Fruit fly (Drosophila melanogaster) whole organism, embryonic: ENCODE results near the gene UK114.

Experiments used
- Abd-B ChIP-seq: fragments of 200-800 bp; sonication (Bioruptor generic); optimal IDR thresholded peaks from 2 replicates; lab custom pipeline; 2018; ENCODE audit warnings: missing biosample characterization, mild to moderate bottlenecking, missing genetic modification characterization, moderate library complexity
- Antp ChIP-seq: fragments of 200-800 bp; sonication (Bioruptor generic); optimal IDR thresholded peaks from 3 replicates; lab custom pipeline; 2016; ENCODE audit warnings: missing biosample characterization, missing genetic modification characterization
- Atf-2 ChIP-seq: fragments of 200-800 bp; sonication (Bioruptor generic); optimal IDR thresholded peaks from 2 replicates; lab custom pipeline; 2016; ENCODE audit warnings: missing biosample characterization, missing genetic modification characterization
- CG10209 ChIP-seq: fragments of 200-800 bp; sonication (Bioruptor generic); optimal IDR thresholded peaks from 3 replicates; lab custom pipeline; 2017; ENCODE audit warnings: missing biosample characterization, mild to moderate bottlenecking, missing genetic modification characterization, missing genetic modification reagents
- CG10431 ChIP-seq: fragments of 200-800 bp; sonication (Bioruptor generic); optimal IDR thresholded peaks from 3 replicates; lab custom pipeline; 2018; ENCODE audit warnings: missing biosample characterization, mild to moderate bottlenecking, missing genetic modification characterization
- CG13296 ChIP-seq: fragments of 200-800 bp; sonication (Bioruptor generic); optimal IDR thresholded peaks from 3 replicates; lab custom pipeline; 2018; ENCODE audit warnings: missing biosample characterization, mild to moderate bottlenecking, missing genetic modification characterization
- CG14860 ChIP-seq: fragments of 200-800 bp; sonication (Bioruptor generic); IDR thresholded peaks from 3 replicates; pipeline ENCODE4 v1.3.6; 2022; ENCODE audit warnings: missing biosample characterization, missing genetic modification characterization; ENCODE audit not compliant: partially characterized antibody
- CG16813 ChIP-seq: fragments of 200-800 bp; sonication (Bioruptor generic); IDR thresholded peaks from 3 replicates; pipeline ENCODE4 v1.3.6; 2022; ENCODE audit warnings: missing biosample characterization, missing genetic modification characterization; ENCODE audit not compliant: partially characterized antibody
- CG2129 ChIP-seq: fragments of 200-800 bp; sonication (Bioruptor generic); IDR thresholded peaks from 2 replicates; pipeline ENCODE4 v1.3.6; 2022; ENCODE audit warnings: missing biosample characterization, missing genetic modification characterization; ENCODE audit not compliant: partially characterized antibody
- CG3995 ChIP-seq: fragments of 200-800 bp; sonication (Bioruptor generic); optimal IDR thresholded peaks from 3 replicates; lab custom pipeline; 2016; ENCODE audit warnings: missing biosample characterization, missing genetic modification characterization
- CG4820 ChIP-seq: fragments of 200-800 bp; sonication (Bioruptor generic); optimal IDR thresholded peaks from 3 replicates; lab custom pipeline; 2016; ENCODE audit warnings: missing biosample characterization, missing genetic modification characterization
- CG6791 ChIP-seq: fragments of 200-800 bp; sonication (Bioruptor generic); IDR thresholded peaks from 3 replicates; pipeline ENCODE4 v1.3.6; 2022; ENCODE audit warnings: missing biosample characterization, missing genetic modification characterization; ENCODE audit not compliant: partially characterized antibody
- CG7745 ChIP-seq: fragments of 200-800 bp; sonication (Bioruptor generic); optimal IDR thresholded peaks from 2 replicates; lab custom pipeline; 2018; ENCODE audit warnings: missing biosample characterization, mild to moderate bottlenecking, missing genetic modification characterization, moderate library complexity
- CG8281 ChIP-seq: fragments of 200-800 bp; sonication (Bioruptor generic); optimal IDR thresholded peaks from 2 replicates; lab custom pipeline; 2018; ENCODE audit warnings: missing biosample characterization, mild to moderate bottlenecking, missing genetic modification characterization, moderate library complexity
- CG8924 ChIP-seq: fragments of 200-800 bp; optimal IDR thresholded peaks from 3 replicates; lab custom pipeline; 2019; ENCODE audit warnings: missing biosample characterization, mild to moderate bottlenecking, missing genetic modification characterization, moderate library complexity
- CG9609 ChIP-seq: fragments of 200-800 bp; sonication (Bioruptor generic); optimal IDR thresholded peaks from 3 replicates; lab custom pipeline; 2016; ENCODE audit warnings: missing biosample characterization, missing genetic modification characterization
- CTCF ChIP-seq: fragments of 200-800 bp; sonication (Bioruptor generic); optimal IDR thresholded peaks from 2 replicates; lab custom pipeline; 2017; ENCODE audit warnings: missing biosample characterization, mild to moderate bottlenecking, missing genetic modification characterization, moderate library complexity
- CkIIα-i1 ChIP-seq: fragments of 200-800 bp; sonication (Bioruptor generic); IDR thresholded peaks from 2 replicates; pipeline ENCODE4 v1.3.6; 2022; ENCODE audit warnings: missing biosample characterization, missing genetic modification characterization
- HLH4C ChIP-seq: fragments of 200-800 bp; sonication (Bioruptor generic); IDR thresholded peaks from 3 replicates; pipeline ENCODE4 v1.3.6; 2022; ENCODE audit warnings: missing biosample characterization, missing genetic modification characterization; ENCODE audit not compliant: partially characterized antibody
- HLHmδ ChIP-seq: fragments of 200-800 bp; sonication (Bioruptor generic); optimal IDR thresholded peaks from 2 replicates; lab custom pipeline; 2018; ENCODE audit warnings: missing biosample characterization, mild to moderate bottlenecking, missing genetic modification characterization, moderate library complexity
- Hr51 ChIP-seq, 2 experiments: fragments of 200-800 bp; sonication (Bioruptor generic); optimal IDR thresholded peaks; 2 replicates in 1 of 2; 3 replicates in 1 of 2; lab custom pipeline; 2016 to 2018; ENCODE audit warnings: missing biosample characterization in 2 of 2, missing genetic modification characterization in 2 of 2, mild to moderate bottlenecking in 1 of 2, moderate library complexity in 1 of 2
- Hr78 ChIP-seq, 2 experiments: fragments of 200-800 bp in 1 of 2; fragments of >200 bp in 1 of 2; sonication (Bioruptor generic) in 1 of 2; optimal IDR thresholded peaks; 2 replicates each; lab custom pipeline; 2017 to 2019; ENCODE audit warnings: missing biosample characterization in 2 of 2, missing genetic modification characterization in 2 of 2, mild to moderate bottlenecking in 1 of 2, moderate library complexity in 1 of 2
- MTF-1 ChIP-seq: fragments of 200-800 bp; sonication (Bioruptor generic); optimal IDR thresholded peaks from 2 replicates; lab custom pipeline; 2018; ENCODE audit warnings: missing biosample characterization, mild to moderate bottlenecking, missing genetic modification characterization, borderline replicate concordance
- Meics ChIP-seq: fragments of 200-800 bp; sonication (Bioruptor generic); optimal IDR thresholded peaks from 2 replicates; lab custom pipeline; 2017; ENCODE audit warnings: missing biosample characterization, mild to moderate bottlenecking, missing genetic modification characterization
- Neu2 ChIP-seq: fragments of 200-800 bp; sonication (Bioruptor generic); optimal IDR thresholded peaks from 3 replicates; lab custom pipeline; 2016; ENCODE audit warnings: missing biosample characterization, missing genetic modification characterization, borderline replicate concordance
- Nf-YB ChIP-seq: fragments of 200-800 bp; sonication (Bioruptor generic); optimal IDR thresholded peaks from 3 replicates; lab custom pipeline; 2019; ENCODE audit warnings: missing biosample characterization, mild to moderate bottlenecking, missing genetic modification characterization, moderate library complexity
- Spps ChIP-seq: fragments of 200-800 bp; sonication (Bioruptor generic); optimal IDR thresholded peaks from 2 replicates; lab custom pipeline; 2018; ENCODE audit warnings: missing biosample characterization, mild to moderate bottlenecking, missing genetic modification characterization
- ap ChIP-seq: fragments of 200-800 bp; sonication (Bioruptor generic); IDR thresholded peaks from 2 replicates; pipeline ENCODE4 v1.3.6; 2022; ENCODE audit warnings: missing biosample characterization, missing genetic modification characterization
- bbx ChIP-seq: fragments of 200-800 bp; sonication (Bioruptor generic); IDR thresholded peaks from 2 replicates; pipeline ENCODE4 v1.3.6; 2022; ENCODE audit warnings: missing biosample characterization, missing genetic modification characterization; ENCODE audit not compliant: partially characterized antibody
- cas ChIP-seq: fragments of 200-800 bp; sonication (Bioruptor generic); IDR thresholded peaks from 2 replicates; pipeline ENCODE4 v1.3.6; 2022; ENCODE audit warnings: missing biosample characterization, missing genetic modification characterization
- dan ChIP-seq: fragments of 200-800 bp; sonication (Bioruptor generic); IDR thresholded peaks from 2 replicates; pipeline ENCODE4 v1.3.6; 2022; ENCODE audit warnings: missing biosample characterization, missing genetic modification characterization
- eyg ChIP-seq: fragments of 200-800 bp; sonication (Bioruptor generic); optimal IDR thresholded peaks from 3 replicates; lab custom pipeline; 2016; ENCODE audit warnings: missing biosample characterization, missing genetic modification characterization
- gem ChIP-seq: fragments of 200-800 bp; sonication (Bioruptor generic); optimal IDR thresholded peaks from 2 replicates; lab custom pipeline; 2019; ENCODE audit warnings: missing biosample characterization, mild to moderate bottlenecking, missing genetic modification characterization, moderate library complexity
- inv ChIP-seq: fragments of 200-800 bp; sonication (Bioruptor generic); IDR thresholded peaks from 2 replicates; pipeline ENCODE4 v1.3.6; 2022; ENCODE audit warnings: missing biosample characterization, missing genetic modification characterization; ENCODE audit not compliant: partially characterized antibody
- mld ChIP-seq: fragments of 200-800 bp; sonication (Bioruptor generic); IDR thresholded peaks from 3 replicates; pipeline ENCODE4 v1.3.6; 2022; ENCODE audit warnings: missing biosample characterization, missing genetic modification characterization; ENCODE audit not compliant: partially characterized antibody
- nerfin-2 ChIP-seq: fragments of 200-800 bp; sonication (Bioruptor generic); IDR thresholded peaks from 2 replicates; pipeline ENCODE4 v1.3.6; 2022; ENCODE audit warnings: missing biosample characterization, missing genetic modification characterization; ENCODE audit not compliant: partially characterized antibody
- sens ChIP-seq: fragments of 200-800 bp; sonication (Bioruptor generic); peaks from one replicate; lab custom pipeline; 2016; ENCODE audit warnings: missing biosample characterization, missing genetic modification characterization
- unpg ChIP-seq: fragments of 200-800 bp; sonication (Bioruptor generic); optimal IDR thresholded peaks from 3 replicates; lab custom pipeline; 2018; ENCODE audit warnings: missing biosample characterization, mild to moderate bottlenecking, missing genetic modification characterization, moderate library complexity
- vnd ChIP-seq: fragments of 200-800 bp; sonication (Bioruptor generic); IDR thresholded peaks from 3 replicates; pipeline ENCODE4 v1.3.6; 2022; ENCODE audit warnings: missing biosample characterization, missing genetic modification characterization; ENCODE audit not compliant: partially characterized antibody

Gene UK114

DNA sequence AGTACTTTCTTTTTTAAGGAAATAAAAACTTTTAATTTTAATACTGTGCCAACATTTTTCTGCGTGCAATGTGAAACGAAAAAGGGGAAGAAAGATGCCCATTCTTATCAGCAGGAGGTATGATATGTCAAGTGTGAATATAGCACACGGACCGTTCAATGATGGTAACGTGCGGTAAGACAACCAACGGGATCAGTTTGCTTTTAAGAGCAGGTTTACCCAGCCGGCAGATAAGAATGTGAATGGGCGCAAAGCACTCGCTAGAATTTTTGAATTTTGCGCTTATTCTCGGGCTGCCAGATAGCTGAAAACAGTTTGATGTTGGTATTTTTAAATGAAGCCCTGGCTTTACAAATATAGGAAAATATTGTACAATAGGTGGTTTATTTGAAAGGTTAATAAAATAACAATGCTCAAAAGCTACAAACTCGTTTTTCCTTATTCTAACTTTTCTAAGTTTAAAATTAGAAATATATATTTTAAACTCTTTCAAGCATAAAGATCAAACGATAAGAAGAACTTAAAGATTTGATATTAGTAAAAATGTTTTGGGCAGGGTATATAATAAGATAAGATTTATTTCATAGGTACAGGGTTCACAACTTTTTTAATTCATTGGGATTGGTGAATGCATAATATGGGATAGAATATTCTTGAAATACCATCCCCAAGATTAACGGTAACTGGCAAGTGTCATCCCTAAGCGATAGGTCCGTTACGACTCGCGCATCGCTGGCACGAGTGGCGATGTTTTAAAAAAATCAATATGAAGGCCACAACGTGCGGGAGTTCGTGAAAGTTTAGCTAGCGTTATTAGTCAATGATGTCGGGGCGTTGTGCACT, 26.5 kb downstream of the UK114 start, which contains the start of gene dao (continued):
- TF ChIP-seq Hr78 (GFP tag; optimal IDR thresholded peaks at IDR 0.05; lab: Kevin White, UChicago) (no peak), eyg (GFP tag; lab: Kevin White, UChicago) (no peak), CG10209 (GFP tag; lab: Kevin White, UChicago) (peak; percentile 16), ap (GFP tag; lab: Robert Waterston, UW) (no peak)

DNA sequence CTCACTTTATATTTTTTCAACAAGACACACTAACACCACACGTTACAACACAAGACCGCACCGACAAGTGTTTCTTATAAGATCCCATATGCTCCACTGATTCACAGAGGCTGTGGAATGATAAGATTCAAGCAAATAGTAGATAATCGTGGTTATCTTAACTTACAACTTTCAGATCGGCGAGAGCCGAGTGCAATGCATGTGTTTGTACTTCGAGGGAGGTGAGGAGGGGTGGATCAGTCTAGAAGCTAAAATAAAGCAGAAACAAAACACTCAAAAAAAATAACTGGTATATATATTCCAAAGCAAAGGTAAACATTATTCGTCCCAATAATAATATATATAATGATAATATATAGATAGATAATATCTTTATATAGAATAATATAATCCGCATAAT, 27.3 kb downstream of the UK114 start, which contains the start of gene ZnT35C:
Gene ZnT35C (minus strand): TSS at position 101 of the 400 bp plus-strand sequence.
- TF ChIP-seq Antp (GFP tag; lab: Kevin White, UChicago) (no peak), MTF-1 (GFP tag; lab: Kevin White, UChicago) (peak; percentile 66), Neu2 (GFP tag; lab: Kevin White, UChicago) (no peak), gem (tag; lab: Kevin White, UChicago) (peak; percentile 10)

dm6 chr2L:15244708-15245107, 30.2 kb downstream of the UK114 start:
- TF ChIP-seq CG9609 (GFP tag; lab: Kevin White, UChicago) (no peak), Abd-B (no peak), MTF-1 (GFP tag; lab: Kevin White, UChicago) (no peak), cas (GFP tag; lab: Robert Waterston, UW) (no peak), CG2129 (GFP tag; lab: Robert Waterston, UW) (no peak), HLHmδ (GFP tag; lab: Kevin White, UChicago) (no peak), CG8924 (tag; lab: Kevin White, UChicago) (no peak), CG14860 (GFP tag; lab: Robert Waterston, UW) (peak; percentile 58; the same call in 2 of the 3 replicates), Atf-2 (GFP tag; lab: Kevin White, UChicago) (no peak), Nf-YB (GFP tag; lab: Kevin White, UChicago) (no peak), Spps (tag; lab: Kevin White, UChicago) (no peak), CG10431 (GFP tag; lab: Kevin White, UChicago) (no peak), nerfin-2 (peak; percentile 63; the same call in 1 of the 2 replicates), dan (GFP tag; lab: Robert Waterston, UW) (no peak), CG6791 (GFP tag; lab: Robert Waterston, UW) (peak; percentile 57; the same call in 1 of the 3 replicates), unpg (GFP tag; lab: Kevin White, UChicago) (no peak), Meics (GFP tag; lab: Kevin White, UChicago) (no peak), Hr51 (GFP tag; optimal IDR thresholded peaks at IDR 0.05; lab: Kevin White, UChicago) (no peak), CG13296 (no peak), CTCF (no peak), CkIIα-i1 (GFP tag; lab: Robert Waterston, UW) (no peak), CG8281 (tag; lab: Kevin White, UChicago) (no peak), HLH4C (GFP tag; lab: Robert Waterston, UW) (peak; percentile 66; the same call in 2 of the 3 replicates), CG4820 (GFP tag; lab: Kevin White, UChicago) (no peak), sens (GFP tag; lab: Kevin White, UChicago) (peak; percentile 19), CG16813 (GFP tag; lab: Robert Waterston, UW) (peak; percentile 53; the same call in 2 of the 3 replicates), mld (GFP tag; lab: Robert Waterston, UW) (no peak), CG3995 (no peak), bbx (no peak), inv (GFP tag; lab: Robert Waterston, UW) (peak; percentile 12; the same call in 1 of the 2 replicates), vnd (no peak), CG7745 (tag; lab: Kevin White, UChicago) (no peak)
